Fruit fly (Drosophila melanogaster) whole organism, embryonic: ENCODE data around the gene CG13471.

Experiments
- Blimp-1 ChIP-seq: fragments of 200-800 bp; sonication (Bioruptor generic); optimal IDR thresholded peaks from 3 replicates; lab custom pipeline; 2018; ENCODE audit warnings: missing biosample characterization, missing genetic modification characterization, mild to moderate bottlenecking, moderate library complexity, missing genetic modification reagents
- CG10274 ChIP-seq: fragments of 200-800 bp; sonication (Bioruptor generic); optimal IDR thresholded peaks from 3 replicates; lab custom pipeline; 2017; ENCODE audit warnings: missing biosample characterization, mild to moderate bottlenecking, missing genetic modification characterization
- CG10565 ChIP-seq: fragments of 200-800 bp; sonication (Bioruptor generic); optimal IDR thresholded peaks from 3 replicates; lab custom pipeline; 2016; ENCODE audit warnings: missing biosample characterization, mild to moderate bottlenecking, missing genetic modification characterization
- CG11093 ChIP-seq: fragments of 200-800 bp; sonication (Bioruptor generic); IDR thresholded peaks from 3 replicates; pipeline ENCODE4 v1.3.6; 2022; ENCODE audit warnings: missing biosample characterization, missing genetic modification characterization
- CG14860 ChIP-seq: fragments of 200-800 bp; sonication (Bioruptor generic); IDR thresholded peaks from 3 replicates; pipeline ENCODE4 v1.3.6; 2022; ENCODE audit warnings: missing biosample characterization, missing genetic modification characterization; ENCODE audit not compliant: partially characterized antibody
- CG16815 ChIP-seq: fragments of 200-800 bp; sonication (Bioruptor generic); optimal IDR thresholded peaks from 3 replicates; lab custom pipeline; 2017; ENCODE audit warnings: missing biosample characterization, mild to moderate bottlenecking, missing genetic modification characterization
- CG17328 ChIP-seq: fragments of 200-800 bp; sonication (Bioruptor generic); IDR thresholded peaks from 2 replicates; pipeline ENCODE4 v1.3.6; 2022; ENCODE audit warnings: missing biosample characterization, missing genetic modification characterization
- CG17361 ChIP-seq: fragments of 200-800 bp; sonication (Bioruptor generic); IDR thresholded peaks from 3 replicates; pipeline ENCODE4 v1.3.6; 2022; ENCODE audit warnings: missing biosample characterization, missing genetic modification characterization
- CG17829 ChIP-seq: fragments of 200-800 bp; optimal IDR thresholded peaks from 2 replicates; lab custom pipeline; 2019; ENCODE audit warnings: missing biosample characterization, mild to moderate bottlenecking, missing genetic modification characterization, moderate library complexity
- CG18262 ChIP-seq: fragments of 200-800 bp; optimal IDR thresholded peaks from 3 replicates; lab custom pipeline; 2019; ENCODE audit warnings: missing biosample characterization, mild to moderate bottlenecking, missing genetic modification characterization, moderate library complexity
- CG2712 ChIP-seq: fragments of 200-800 bp; optimal IDR thresholded peaks from 3 replicates; lab custom pipeline; 2019; ENCODE audit warnings: missing biosample characterization, mild to moderate bottlenecking, missing genetic modification characterization, moderate library complexity
- CG31441 ChIP-seq: fragments of 200-800 bp; sonication (Bioruptor generic); IDR thresholded peaks from 2 replicates; pipeline ENCODE4 v1.3.6; 2022; ENCODE audit warnings: missing biosample characterization, missing genetic modification characterization
- CG4404 ChIP-seq: fragments of 200-800 bp; sonication (Bioruptor generic); IDR thresholded peaks from 2 replicates; pipeline ENCODE4 v1.3.6; 2022; ENCODE audit warnings: missing biosample characterization, missing genetic modification characterization
- CG4424 ChIP-seq: fragments of 200-800 bp; sonication (Bioruptor generic); optimal IDR thresholded peaks from 3 replicates; lab custom pipeline; 2016; ENCODE audit warnings: missing biosample characterization, missing genetic modification characterization
- CG4820 ChIP-seq: fragments of 200-800 bp; sonication (Bioruptor generic); optimal IDR thresholded peaks from 3 replicates; lab custom pipeline; 2016; ENCODE audit warnings: missing biosample characterization, missing genetic modification characterization
- CG9817 ChIP-seq: fragments of 200-800 bp; sonication (Bioruptor generic); optimal IDR thresholded peaks from 2 replicates; lab custom pipeline; 2018; ENCODE audit warnings: missing biosample characterization, mild to moderate bottlenecking, missing genetic modification characterization, moderate library complexity
- CTCF ChIP-seq: fragments of 200-800 bp; sonication (Bioruptor generic); optimal IDR thresholded peaks from 2 replicates; lab custom pipeline; 2017; ENCODE audit warnings: missing biosample characterization, mild to moderate bottlenecking, missing genetic modification characterization, moderate library complexity
- Camta ChIP-seq: fragments of 200-800 bp; sonication (Bioruptor generic); optimal IDR thresholded peaks from 2 replicates; lab custom pipeline; 2016; ENCODE audit warnings: missing biosample characterization, missing genetic modification characterization
- H15 ChIP-seq: fragments of 200-800 bp; sonication (Bioruptor generic); IDR thresholded peaks from 3 replicates; pipeline ENCODE4 v1.3.6; 2022; ENCODE audit warnings: missing biosample characterization, missing genetic modification characterization
- Myb ChIP-seq: fragments of 200-800 bp; sonication (Bioruptor generic); optimal IDR thresholded peaks from 2 replicates; lab custom pipeline; 2016; ENCODE audit warnings: missing biosample characterization, missing genetic modification characterization
- Pdp1 ChIP-seq, 2 experiments: fragments of 200-800 bp; sonication (Bioruptor generic); optimal IDR thresholded peaks; 3 replicates each; lab custom pipeline; 2016; ENCODE audit warnings: missing biosample characterization in 2 of 2, missing genetic modification characterization in 2 of 2, mild to moderate bottlenecking in 1 of 2, moderate library complexity in 1 of 2
- Sox102F ChIP-seq: fragments of 200-800 bp; sonication (Bioruptor generic); optimal IDR thresholded peaks from 2 replicates; lab custom pipeline; 2018; ENCODE audit warnings: missing biosample characterization, mild to moderate bottlenecking, missing genetic modification characterization, moderate library complexity
- Xrp1 ChIP-seq: fragments of 200-800 bp; sonication (Bioruptor generic); IDR thresholded peaks from 2 replicates; pipeline ENCODE4 v1.3.6; 2022; ENCODE audit warnings: missing biosample characterization, missing genetic modification characterization
- ara ChIP-seq: fragments of 200-800 bp; sonication (Bioruptor generic); IDR thresholded peaks from 2 replicates; pipeline ENCODE4 v1.3.6; 2022; ENCODE audit warnings: missing biosample characterization, missing genetic modification characterization
- az2 ChIP-seq: fragments of 200-800 bp; sonication (Bioruptor generic); optimal IDR thresholded peaks from 3 replicates; lab custom pipeline; 2016; ENCODE audit warnings: missing biosample characterization, missing genetic modification characterization
- chinmo ChIP-seq: fragments of 200-800 bp; sonication (Bioruptor generic); IDR thresholded peaks from 4 replicates; pipeline ENCODE4 v1.3.6; 2022; ENCODE audit warnings: missing biosample characterization, missing genetic modification characterization; ENCODE audit not compliant: partially characterized antibody
- crol ChIP-seq: fragments of 200-800 bp; sonication (Bioruptor generic); IDR thresholded peaks from 2 replicates; pipeline ENCODE4 v1.3.6; 2022; ENCODE audit warnings: missing biosample characterization, missing genetic modification characterization
- dmrt99B ChIP-seq: fragments of 200-800 bp; sonication (Bioruptor generic); optimal IDR thresholded peaks from 2 replicates; lab custom pipeline; 2018; ENCODE audit warnings: missing biosample characterization, mild to moderate bottlenecking, missing genetic modification characterization, moderate library complexity
- eve ChIP-seq, 2 experiments: fragments of >200 bp; optimal IDR thresholded peaks; 2 replicates each; lab custom pipeline; 2017; ENCODE audit warnings: missing biosample characterization in 2 of 2, missing genetic modification characterization in 2 of 2
- fru ChIP-seq: fragments of >200 bp; optimal IDR thresholded peaks from 2 replicates; lab custom pipeline; 2017
- gem ChIP-seq: fragments of 200-800 bp; sonication (Bioruptor generic); optimal IDR thresholded peaks from 2 replicates; lab custom pipeline; 2019; ENCODE audit warnings: missing biosample characterization, mild to moderate bottlenecking, missing genetic modification characterization, moderate library complexity
- grau ChIP-seq: fragments of 200-800 bp; optimal IDR thresholded peaks from 3 replicates; lab custom pipeline; 2019; ENCODE audit warnings: missing biosample characterization, mild to moderate bottlenecking, missing genetic modification characterization, moderate library complexity
- kni ChIP-seq: fragments of 200-800 bp; sonication (Bioruptor generic); optimal IDR thresholded peaks from 3 replicates; lab custom pipeline; 2017; ENCODE audit warnings: mild to moderate bottlenecking, missing biosample characterization, missing genetic modification reagents, missing genetic modification characterization
- lilli ChIP-seq: fragments of 200-800 bp; sonication (Bioruptor generic); optimal IDR thresholded peaks from 3 replicates; lab custom pipeline; 2016; ENCODE audit warnings: missing biosample characterization, missing genetic modification characterization
- lmd ChIP-seq: fragments of 200-800 bp; sonication (Bioruptor generic); IDR thresholded peaks from 2 replicates; pipeline ENCODE4 v1.3.6; 2022; ENCODE audit warnings: missing biosample characterization, missing genetic modification characterization
- p53 ChIP-seq: fragments of 200-800 bp; sonication (Bioruptor generic); optimal IDR thresholded peaks from 2 replicates; lab custom pipeline; 2016; ENCODE audit warnings: missing biosample characterization, missing genetic modification characterization
- phol ChIP-seq: fragments of 200-800 bp; sonication (Bioruptor generic); optimal IDR thresholded peaks from 3 replicates; lab custom pipeline; 2018; ENCODE audit warnings: missing biosample characterization, mild to moderate bottlenecking, missing genetic modification characterization, moderate library complexity
- pnt ChIP-seq: fragments of 200-800 bp; sonication (Bioruptor generic); optimal IDR thresholded peaks from 3 replicates; lab custom pipeline; 2016; ENCODE audit warnings: missing biosample characterization, missing genetic modification characterization
- repo ChIP-seq: fragments of 200-800 bp; sonication (Bioruptor generic); optimal IDR thresholded peaks from 2 replicates; lab custom pipeline; 2016; ENCODE audit warnings: missing biosample characterization, missing genetic modification characterization
- salm ChIP-seq: fragments of 200-800 bp; sonication (Bioruptor generic); optimal IDR thresholded peaks from 2 replicates; lab custom pipeline; 2018; ENCODE audit warnings: missing biosample characterization, mild to moderate bottlenecking, missing genetic modification characterization
- sens ChIP-seq: fragments of 200-800 bp; sonication (Bioruptor generic); peaks from one replicate; lab custom pipeline; 2016; ENCODE audit warnings: missing biosample characterization, missing genetic modification characterization
- sob ChIP-seq: fragments of 200-800 bp; sonication (Bioruptor generic); IDR thresholded peaks from 2 replicates; pipeline ENCODE4 v1.3.6; 2022; ENCODE audit warnings: missing biosample characterization, missing genetic modification characterization
- sqz ChIP-seq: fragments of 200-800 bp; sonication (Bioruptor generic); optimal IDR thresholded peaks from 3 replicates; lab custom pipeline; 2018; ENCODE audit warnings: missing biosample characterization, mild to moderate bottlenecking, missing genetic modification characterization
- unpg ChIP-seq: fragments of 200-800 bp; sonication (Bioruptor generic); optimal IDR thresholded peaks from 3 replicates; lab custom pipeline; 2018; ENCODE audit warnings: missing biosample characterization, mild to moderate bottlenecking, missing genetic modification characterization, moderate library complexity
- vvl ChIP-seq: fragments of 200-800 bp; sonication (Bioruptor generic); IDR thresholded peaks from 2 replicates; pipeline ENCODE4 v1.3.6; 2022; ENCODE audit warnings: missing biosample characterization, missing genetic modification characterization
- wek ChIP-seq: fragments of 200-800 bp; sonication (Bioruptor generic); optimal IDR thresholded peaks from 3 replicates; lab custom pipeline; 2018; ENCODE audit warnings: missing biosample characterization, mild to moderate bottlenecking, missing genetic modification characterization, moderate library complexity
- z ChIP-seq: fragments of 200-800 bp; sonication (Bioruptor generic); IDR thresholded peaks from 3 replicates; pipeline ENCODE4 v1.3.6; 2022; ENCODE audit warnings: missing biosample characterization, missing genetic modification characterization

The CG13471 gene

dm6 chr3L:14743106-14743692 lies 9.9 kb upstream of the CG13471 start:
- TF ChIP-seq vvl (peak; percentile 67; the same call in 1 of the 2 replicates), sqz (peak; percentile 19), sens (GFP tag; lab: Kevin White, UChicago) (no peak), Myb (no peak), eve (GFP tag; optimal IDR thresholded peaks at IDR 0.05; lab: Kevin White, UChicago) (no peak), grau (tag; lab: Kevin White, UChicago) (no peak), Pdp1 (GFP tag; optimal IDR thresholded peaks at IDR 0.05; lab: Kevin White, UChicago) (peak in 1 of 2 experiments; percentile 75), kni (peak; percentile 92), chinmo (0 out of 4 replicates have a peak, but pooled peaks have one; percentile 50), Blimp-1 (GFP tag; lab: Kevin White, UChicago) (peak; percentile 98), crol (peak; percentile 64; the same call in 1 of the 2 replicates), z (GFP tag; lab: Robert Waterston, UW) (peak; percentile 92)

dm6 chr3L:14731790-14732189 lies 1.5 kb downstream of the CG13471 start:
- TF ChIP-seq dmrt99B (no peak), fru (lab: Kevin White, UChicago) (no peak), unpg (no peak), CG17361 (GFP tag; lab: Robert Waterston, UW) (0 out of 3 replicates have a peak, but pooled peaks have one; percentile 31), repo (GFP tag; lab: Kevin White, UChicago) (no peak), gem (tag; lab: Kevin White, UChicago) (peak; percentile 40), Xrp1 (0 out of 2 replicates have a peak, but pooled peaks have one; percentile 29), ara (GFP tag; lab: Robert Waterston, UW) (0 out of 2 replicates have a peak, but pooled peaks have one; percentile 32), CG31441 (GFP tag; lab: Robert Waterston, UW) (0 out of 2 replicates have a peak, but pooled peaks have one; percentile 15), CG9817 (tag; lab: Kevin White, UChicago) (no peak), CTCF (no peak), kni (no peak), CG4404 (GFP tag; lab: Robert Waterston, UW) (peak; percentile 43; the same call in 1 of the 2 replicates), CG14860 (GFP tag; lab: Robert Waterston, UW) (no peak), CG2712 (tag; lab: Kevin White, UChicago) (peak; percentile 52), CG4820 (GFP tag; lab: Kevin White, UChicago) (no peak), CG10565 (no peak), CG11093 (GFP tag; lab: Robert Waterston, UW) (0 out of 3 replicates have a peak, but pooled peaks have one; percentile 22), wek (GFP tag; lab: Kevin White, UChicago) (no peak), salm (no peak), CG17829 (tag; lab: Kevin White, UChicago) (peak; percentile 23), phol (tag; lab: Kevin White, UChicago) (no peak), pnt (GFP tag; lab: Kevin White, UChicago) (no peak), CG16815 (GFP tag; lab: Kevin White, UChicago) (no peak), CG10274 (GFP tag; lab: Kevin White, UChicago) (no peak), az2 (GFP tag; lab: Kevin White, UChicago) (no peak), lilli (no peak), Camta (GFP tag; lab: Kevin White, UChicago) (no peak), lmd (GFP tag; lab: Robert Waterston, UW) (no peak), CG17328 (GFP tag; lab: Robert Waterston, UW) (0 out of 2 replicates have a peak, but pooled peaks have one; percentile 9), CG4424 (GFP tag; lab: Kevin White, UChicago) (no peak), sob (GFP tag; lab: Robert Waterston, UW) (no peak), p53 (no peak), CG18262 (peak; percentile 36), H15 (GFP tag; lab: Robert Waterston, UW) (no peak), Sox102F (GFP tag; lab: Kevin White, UChicago) (peak; percentile 1)
